Fruit fly (Drosophila melanogaster) whole organism, adult: ENCODE results near the gene X11Lbeta.
A peak's percentile ranks its signal among the peaks of the same experiment; 100 is the strongest.

Experiments used
- CG11617 ChIP-seq: fragments of 200-800 bp; sonication (Bioruptor generic); optimal IDR thresholded peaks from 2 replicates; lab custom pipeline; 2017; ENCODE audit warnings: mild to moderate bottlenecking, missing biosample characterization, missing genetic modification reagents, missing genetic modification characterization
- CG12768 ChIP-seq: fragments of 200-800 bp; sonication (Bioruptor generic); optimal IDR thresholded peaks from 2 replicates; lab custom pipeline; 2017; ENCODE audit warnings: missing biosample characterization, missing genetic modification characterization, mild to moderate bottlenecking, moderate library complexity, missing genetic modification reagents
- CG14711 ChIP-seq: fragments of 200-800 bp; sonication (Bioruptor generic); optimal IDR thresholded peaks from 2 replicates; lab custom pipeline; 2018; ENCODE audit warnings: missing biosample characterization, mild to moderate bottlenecking, missing genetic modification characterization, moderate library complexity
- CG1620 ChIP-seq: fragments of 200-800 bp; sonication (Bioruptor generic); optimal IDR thresholded peaks from 2 replicates; lab custom pipeline; 2016; ENCODE audit warnings: missing biosample characterization, missing genetic modification characterization
- CG33017 ChIP-seq: fragments of 200-800 bp; sonication (Bioruptor generic); optimal IDR thresholded peaks from 2 replicates; lab custom pipeline; 2018; ENCODE audit warnings: missing biosample characterization, mild to moderate bottlenecking, missing genetic modification characterization, moderate library complexity
- CG5204 ChIP-seq: fragments of 200-800 bp; sonication (Bioruptor generic); optimal IDR thresholded peaks from 2 replicates; lab custom pipeline; 2016; ENCODE audit warnings: missing biosample characterization, missing genetic modification characterization
- CG7045 ChIP-seq: fragments of 200-800 bp; sonication (Bioruptor generic); optimal IDR thresholded peaks from 2 replicates; lab custom pipeline; 2017; ENCODE audit warnings: missing biosample characterization, mild to moderate bottlenecking, missing genetic modification characterization
- CG7101 ChIP-seq: fragments of 200-800 bp; sonication (Bioruptor generic); optimal IDR thresholded peaks from 2 replicates; lab custom pipeline; 2018; ENCODE audit warnings: missing biosample characterization, mild to moderate bottlenecking, missing genetic modification characterization, moderate library complexity
- Clk ChIP-seq: fragments of 200-800 bp; sonication (Bioruptor generic); optimal IDR thresholded peaks from 2 replicates; lab custom pipeline; 2017; ENCODE audit warnings: missing biosample characterization, missing genetic modification characterization
- Crg-1 ChIP-seq: fragments of 200-800 bp; sonication (Bioruptor generic); optimal IDR thresholded peaks from 2 replicates; lab custom pipeline; 2016; ENCODE audit warnings: missing biosample characterization, missing genetic modification characterization
- Hr96 ChIP-seq: fragments of 200-800 bp; sonication (Bioruptor generic); optimal IDR thresholded peaks from 2 replicates; lab custom pipeline; 2016; ENCODE audit warnings: missing biosample characterization, missing genetic modification characterization
- Mnt ChIP-seq: fragments of 200-800 bp; sonication (Bioruptor generic); optimal IDR thresholded peaks from 2 replicates; lab custom pipeline; 2016; ENCODE audit warnings: missing biosample characterization, mild to moderate bottlenecking, missing genetic modification characterization
- bab1 ChIP-seq: fragments of 200-800 bp; sonication (Bioruptor generic); optimal IDR thresholded peaks from 3 replicates; lab custom pipeline; 2019; ENCODE audit warnings: missing biosample characterization, mild to moderate bottlenecking, missing genetic modification characterization, moderate library complexity
- cic ChIP-seq: fragments of 200-800 bp; sonication (Bioruptor generic); optimal IDR thresholded peaks from 2 replicates; lab custom pipeline; 2017; ENCODE audit warnings: missing biosample characterization, mild to moderate bottlenecking, missing genetic modification characterization, moderate library complexity
- cnc ChIP-seq, 2 experiments: fragments of >200 bp; optimal IDR thresholded peaks; 2 replicates each; lab custom pipeline; 2017
- kay ChIP-seq: fragments of 200-800 bp; sonication (Bioruptor generic); peaks from one replicate; lab custom pipeline; 2016; ENCODE audit warnings: missing biosample characterization, missing genetic modification characterization, borderline replicate concordance
- ovo ChIP-seq: fragments of 200-800 bp; sonication (Bioruptor generic); optimal IDR thresholded peaks from 2 replicates; lab custom pipeline; 2016; ENCODE audit warnings: missing biosample characterization, missing genetic modification characterization
- pad ChIP-seq: fragments of 200-800 bp; sonication (Bioruptor generic); optimal IDR thresholded peaks from 3 replicates; lab custom pipeline; 2017; ENCODE audit warnings: missing biosample characterization, missing genetic modification characterization, mild to moderate bottlenecking, moderate library complexity, missing genetic modification reagents
- tj ChIP-seq: fragments of 200-800 bp; sonication (Bioruptor generic); optimal IDR thresholded peaks from 3 replicates; lab custom pipeline; 2017; ENCODE audit warnings: missing biosample characterization, mild to moderate bottlenecking, missing genetic modification characterization, moderate library complexity
- toe ChIP-seq: fragments of 200-800 bp; sonication (Bioruptor generic); optimal IDR thresholded peaks from 2 replicates; lab custom pipeline; 2016; ENCODE audit warnings: missing biosample characterization, missing genetic modification characterization

X11Lbeta gene

DNA sequence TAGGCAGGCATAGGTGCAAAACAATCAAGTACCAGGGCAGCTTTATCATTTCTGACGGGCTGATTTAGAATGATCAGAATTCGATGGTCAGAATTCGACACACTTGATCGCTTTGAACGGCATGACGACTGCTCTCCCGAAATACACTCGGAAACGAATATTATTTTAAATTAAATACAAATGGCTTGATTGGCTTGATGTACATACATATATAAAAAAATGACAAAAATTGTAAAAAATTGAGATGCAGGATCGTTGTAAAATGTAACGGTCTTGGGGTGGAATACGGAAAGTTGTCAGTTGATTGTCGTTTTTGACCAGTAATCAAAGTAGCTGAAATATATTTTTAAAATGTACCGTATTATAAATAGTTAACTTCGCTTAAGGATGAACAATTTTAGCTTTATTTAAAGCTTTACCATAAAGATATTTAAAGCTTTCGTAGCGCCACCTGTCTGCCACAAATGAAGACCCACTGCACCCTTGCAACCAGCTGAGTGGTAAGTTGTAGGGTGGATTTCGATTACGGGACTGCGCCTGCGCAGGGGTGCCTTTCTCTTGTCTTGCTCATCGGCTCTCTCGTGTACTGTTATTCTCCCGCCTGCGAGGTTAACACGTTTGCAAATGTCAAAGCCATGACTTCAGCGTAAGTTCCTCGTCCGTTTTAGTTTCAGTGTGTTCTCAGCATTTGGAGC, at the start of gene X11Lbeta, which contains the start of gene CG9806:
Gene X11Lbeta, plus strand, starts transcription at position 676 of the 695 bp plus-strand sequence.
Gene CG9806, minus strand, starts transcription at position 51 of the 695 bp plus-strand sequence.
- no peak for TF ChIP-seq CG7045 (GFP tag; lab: Kevin White, UChicago)
- TF ChIP-seq tj (GFP tag; lab: Kevin White, UChicago) = no peak
- no peak for TF ChIP-seq CG12768 (GFP tag; lab: Kevin White, UChicago)
- TF ChIP-seq CG1620 (GFP tag; lab: Kevin White, UChicago) = no peak
- no peak for TF ChIP-seq pad (GFP tag; lab: Kevin White, UChicago)
- TF ChIP-seq CG5204 (GFP tag; lab: Kevin White, UChicago) = no peak
- no peak for TF ChIP-seq CG11617 (GFP tag; lab: Kevin White, UChicago)
- TF ChIP-seq toe = no peak
- no peak for TF ChIP-seq cic
- TF ChIP-seq kay (GFP tag; lab: Kevin White, UChicago) = no peak

- TF ChIP-seq Crg-1 (GFP tag; lab: Kevin White, UChicago) (no peak), CG1620 (GFP tag; lab: Kevin White, UChicago) (no peak), Clk (GFP tag; lab: Kevin White, UChicago) (no peak), pad (GFP tag; lab: Kevin White, UChicago) (no peak), CG7045 (GFP tag; lab: Kevin White, UChicago) (no peak), Hr96 (GFP tag; lab: Kevin White, UChicago) (no peak), kay (GFP tag; lab: Kevin White, UChicago) (no peak), CG12768 (GFP tag; lab: Kevin White, UChicago) (no peak), cnc (optimal IDR thresholded peaks at IDR 0.05; lab: Kevin White, UChicago) (no peak), CG33017 (tag; lab: Kevin White, UChicago) (no peak), cic (no peak), bab1 (no peak), toe (no peak), CG11617 (GFP tag; lab: Kevin White, UChicago) (no peak), ovo (GFP tag; lab: Kevin White, UChicago) (no peak), CG14711 (tag; lab: Kevin White, UChicago) (no peak), CG5204 (GFP tag; lab: Kevin White, UChicago) (no peak), tj (GFP tag; lab: Kevin White, UChicago) (no peak)
Observed at dm6 chrX:10577773-10578172, 49.8 kb upstream of the X11Lbeta start.

DNA sequence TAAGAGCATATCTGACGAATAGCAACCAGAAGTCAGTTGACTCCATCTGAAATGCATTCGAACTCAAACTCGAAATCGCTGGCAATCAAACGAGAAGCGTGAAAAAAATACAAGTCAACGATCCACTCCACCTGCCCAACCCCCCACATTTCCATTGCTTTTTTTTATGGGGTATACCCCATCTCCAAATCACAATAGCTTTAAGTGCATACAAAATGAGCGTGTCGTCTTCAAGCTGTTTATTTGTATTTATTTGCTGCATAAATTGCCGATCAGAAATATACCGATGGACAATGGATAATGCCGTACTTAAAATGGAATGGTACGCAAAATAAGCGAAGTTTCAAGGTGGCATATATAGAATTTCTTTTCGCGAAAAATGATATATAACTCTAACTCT, 48.0 kb upstream of the X11Lbeta start:
- TF ChIP-seq tj (GFP tag; lab: Kevin White, UChicago) (peak; percentile 52), CG1620 (GFP tag; lab: Kevin White, UChicago) (no peak), toe (no peak), CG33017 (tag; lab: Kevin White, UChicago) (no peak), pad (GFP tag; lab: Kevin White, UChicago) (no peak), Hr96 (GFP tag; lab: Kevin White, UChicago) (no peak), CG7045 (GFP tag; lab: Kevin White, UChicago) (no peak)

DNA sequence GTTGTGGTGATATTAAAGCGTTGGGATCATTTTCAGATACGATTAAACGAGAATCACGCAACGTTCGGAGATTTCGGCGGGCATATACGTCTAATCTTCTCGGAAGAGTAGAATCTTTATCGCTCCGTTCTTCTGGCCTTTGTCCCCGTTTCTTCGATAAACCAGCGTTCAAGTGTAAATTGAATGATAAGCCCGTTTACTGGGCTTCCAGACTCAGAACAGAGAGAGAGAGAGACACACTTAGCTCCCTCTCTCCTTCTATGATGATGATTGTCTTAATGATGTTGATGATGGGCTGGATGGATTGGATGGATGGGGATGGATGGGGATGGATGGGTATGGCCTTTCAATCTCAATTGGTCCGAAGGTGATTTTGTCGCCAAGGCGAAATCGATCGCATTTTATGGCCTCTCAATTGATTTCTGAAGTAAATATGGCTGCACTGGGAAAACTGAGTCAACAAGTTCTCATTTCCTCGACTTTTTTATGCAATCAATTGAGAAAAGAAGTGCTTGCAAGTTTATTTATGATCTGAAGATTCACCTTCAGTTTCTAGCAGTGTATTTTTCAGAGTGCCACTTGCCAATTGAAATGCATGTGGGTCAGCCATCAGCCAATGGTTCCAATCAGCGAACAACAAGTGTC, 47.0 kb upstream of the X11Lbeta start:
- TF ChIP-seq Hr96 (GFP tag; lab: Kevin White, UChicago) = no peak
- no peak for TF ChIP-seq CG33017 (tag; lab: Kevin White, UChicago)
- no peak for TF ChIP-seq CG11617 (GFP tag; lab: Kevin White, UChicago)
- no peak for TF ChIP-seq kay (GFP tag; lab: Kevin White, UChicago)
- no peak for TF ChIP-seq CG12768 (GFP tag; lab: Kevin White, UChicago)
- no peak for TF ChIP-seq toe
- TF ChIP-seq cic = no peak
- no peak for TF ChIP-seq CG14711 (tag; lab: Kevin White, UChicago)
- TF ChIP-seq CG5204 (GFP tag; lab: Kevin White, UChicago) = no peak
- TF ChIP-seq ovo (GFP tag; lab: Kevin White, UChicago) = no peak
- no peak for TF ChIP-seq CG7045 (GFP tag; lab: Kevin White, UChicago)

dm6 chrX:10581476-10581875, 46.1 kb upstream of the X11Lbeta start:
- TF ChIP-seq kay (GFP tag; lab: Kevin White, UChicago) (no peak), bab1 (no peak), Mnt (GFP tag; lab: Kevin White, UChicago) (no peak), tj (GFP tag; lab: Kevin White, UChicago) (no peak), pad (GFP tag; lab: Kevin White, UChicago) (no peak), Crg-1 (GFP tag; lab: Kevin White, UChicago) (no peak), CG7045 (GFP tag; lab: Kevin White, UChicago) (no peak), Clk (GFP tag; lab: Kevin White, UChicago) (no peak), CG33017 (tag; lab: Kevin White, UChicago) (no peak), toe (no peak), CG14711 (tag; lab: Kevin White, UChicago) (no peak), CG7101 (tag; lab: Kevin White, UChicago) (no peak), ovo (GFP tag; lab: Kevin White, UChicago) (no peak), CG5204 (GFP tag; lab: Kevin White, UChicago) (no peak)

DNA sequence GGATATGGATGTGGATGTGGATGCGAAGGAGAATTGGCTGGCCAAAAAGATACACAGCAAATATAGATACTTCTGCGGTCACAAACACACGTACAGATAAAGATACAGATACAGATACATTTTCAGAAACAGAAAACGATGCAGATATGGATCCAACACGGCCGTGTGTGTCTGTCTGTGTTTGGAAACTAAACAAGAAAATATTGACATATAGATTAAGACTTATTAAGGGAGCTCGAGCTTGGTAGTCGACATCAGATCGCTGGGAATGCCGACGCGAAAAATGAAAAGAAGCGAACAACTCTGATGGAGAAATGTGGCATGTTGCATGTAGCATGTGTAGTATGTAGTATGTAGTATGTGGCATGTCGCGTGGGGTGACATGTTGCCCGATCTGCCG, 45.5 kb upstream of the X11Lbeta start:
- no peak for TF ChIP-seq CG7101 (tag; lab: Kevin White, UChicago)
- TF ChIP-seq cic = no peak
- TF ChIP-seq CG5204 (GFP tag; lab: Kevin White, UChicago) = no peak
- no peak for TF ChIP-seq Hr96 (GFP tag; lab: Kevin White, UChicago)
- no peak for TF ChIP-seq CG14711 (tag; lab: Kevin White, UChicago)
- no peak for TF ChIP-seq Crg-1 (GFP tag; lab: Kevin White, UChicago)
- no peak for TF ChIP-seq CG1620 (GFP tag; lab: Kevin White, UChicago)
- TF ChIP-seq CG12768 (GFP tag; lab: Kevin White, UChicago) = no peak
- no peak for TF ChIP-seq kay (GFP tag; lab: Kevin White, UChicago)
- TF ChIP-seq Clk (GFP tag; lab: Kevin White, UChicago) = no peak
- TF ChIP-seq tj (GFP tag; lab: Kevin White, UChicago) = no peak
- no peak for TF ChIP-seq CG33017 (tag; lab: Kevin White, UChicago)
- TF ChIP-seq toe = no peak
- TF ChIP-seq ovo (GFP tag; lab: Kevin White, UChicago) = no peak
- TF ChIP-seq CG7045 (GFP tag; lab: Kevin White, UChicago) = no peak
- no peak for TF ChIP-seq CG11617 (GFP tag; lab: Kevin White, UChicago)
- no peak for TF ChIP-seq bab1
